Fruit fly (Drosophila melanogaster) whole organism, embryonic: ENCODE data around the gene CG43707.

Experiments used
- Adf1 ChIP-seq: fragments of 200-800 bp; sonication (Bioruptor generic); IDR thresholded peaks from 2 replicates; pipeline ENCODE4 v1.3.6; 2022; ENCODE audit warnings: missing biosample characterization, missing genetic modification characterization
- Asciz ChIP-seq: fragments of 200-800 bp; sonication (Bioruptor generic); optimal IDR thresholded peaks from 2 replicates; lab custom pipeline; 2017; ENCODE audit warnings: missing biosample characterization, mild to moderate bottlenecking, missing genetic modification characterization, missing genetic modification reagents
- Blimp-1 ChIP-seq: fragments of 200-800 bp; sonication (Bioruptor generic); optimal IDR thresholded peaks from 3 replicates; lab custom pipeline; 2018; ENCODE audit warnings: missing biosample characterization, missing genetic modification characterization, mild to moderate bottlenecking, moderate library complexity, missing genetic modification reagents
- Bteb2 ChIP-seq: fragments of 200-800 bp; sonication (Bioruptor generic); optimal IDR thresholded peaks from 2 replicates; lab custom pipeline; 2016; ENCODE audit warnings: missing biosample characterization, missing genetic modification characterization
- CG10366 ChIP-seq: fragments of 200-800 bp; sonication (Bioruptor generic); IDR thresholded peaks from 2 replicates; pipeline ENCODE4 v1.3.6; 2022; ENCODE audit warnings: missing biosample characterization, missing genetic modification characterization
- CG10543 ChIP-seq: fragments of 200-800 bp; sonication (Bioruptor generic); optimal IDR thresholded peaks from 3 replicates; lab custom pipeline; 2017; ENCODE audit warnings: missing biosample characterization, mild to moderate bottlenecking, missing genetic modification characterization, moderate library complexity
- CG10959 ChIP-seq: fragments of 200-800 bp; sonication (Bioruptor generic); IDR thresholded peaks from 2 replicates; pipeline ENCODE4 v1.3.6; 2022; ENCODE audit warnings: missing biosample characterization, missing genetic modification characterization
- CG11398 ChIP-seq: fragments of 200-800 bp; sonication (Bioruptor generic); optimal IDR thresholded peaks from 2 replicates; lab custom pipeline; 2016; ENCODE audit warnings: missing biosample characterization, missing genetic modification characterization
- CG11504 ChIP-seq: fragments of 200-800 bp; sonication (Bioruptor generic); optimal IDR thresholded peaks from 3 replicates; lab custom pipeline; 2019; ENCODE audit warnings: missing biosample characterization, mild to moderate bottlenecking, missing genetic modification characterization, moderate library complexity
- CG11696 ChIP-seq: fragments of 200-800 bp; sonication (Bioruptor generic); IDR thresholded peaks from 2 replicates; pipeline ENCODE4 v1.3.6; 2022; ENCODE audit warnings: missing biosample characterization, missing genetic modification characterization
- CG12071 ChIP-seq: fragments of 200-800 bp; sonication (Bioruptor generic); optimal IDR thresholded peaks from 3 replicates; lab custom pipeline; 2018; ENCODE audit warnings: missing biosample characterization, mild to moderate bottlenecking, missing genetic modification characterization
- CG13123 ChIP-seq: fragments of 200-800 bp; sonication (Bioruptor generic); optimal IDR thresholded peaks from 2 replicates; lab custom pipeline; 2016; ENCODE audit warnings: missing biosample characterization, missing genetic modification characterization
- CG15269 ChIP-seq: fragments of 200-800 bp; sonication (Bioruptor generic); optimal IDR thresholded peaks from 2 replicates; lab custom pipeline; 2018; ENCODE audit warnings: missing biosample characterization, mild to moderate bottlenecking, missing genetic modification characterization, moderate library complexity
- CG1603 ChIP-seq: fragments of 200-800 bp; sonication (Bioruptor generic); optimal IDR thresholded peaks from 2 replicates; lab custom pipeline; 2019; ENCODE audit warnings: missing biosample characterization, mild to moderate bottlenecking, missing genetic modification characterization, moderate library complexity
- CG17361 ChIP-seq: fragments of 200-800 bp; sonication (Bioruptor generic); IDR thresholded peaks from 3 replicates; pipeline ENCODE4 v1.3.6; 2022; ENCODE audit warnings: missing biosample characterization, missing genetic modification characterization
- CG18619 ChIP-seq: fragments of 200-800 bp; sonication (Bioruptor generic); optimal IDR thresholded peaks from 3 replicates; lab custom pipeline; 2017; ENCODE audit warnings: missing biosample characterization, mild to moderate bottlenecking, missing genetic modification characterization
- CG3065 ChIP-seq: fragments of 200-800 bp; sonication (Bioruptor generic); optimal IDR thresholded peaks from 2 replicates; lab custom pipeline; 2016; ENCODE audit warnings: missing biosample characterization, missing genetic modification characterization
- CG33213 ChIP-seq: fragments of 200-800 bp; sonication (Bioruptor generic); optimal IDR thresholded peaks from 3 replicates; lab custom pipeline; 2016; ENCODE audit warnings: missing biosample characterization, missing genetic modification characterization
- CG6254 ChIP-seq: fragments of 200-800 bp; sonication (Bioruptor generic); optimal IDR thresholded peaks from 3 replicates; lab custom pipeline; 2017; ENCODE audit warnings: mild to moderate bottlenecking, missing biosample characterization, missing genetic modification reagents, missing genetic modification characterization
- CG6272 ChIP-seq: fragments of 200-800 bp; sonication (Bioruptor generic); IDR thresholded peaks from 2 replicates; pipeline ENCODE4 v1.3.6; 2022; ENCODE audit warnings: missing biosample characterization, missing genetic modification characterization
- CG6791 ChIP-seq: fragments of 200-800 bp; sonication (Bioruptor generic); IDR thresholded peaks from 3 replicates; pipeline ENCODE4 v1.3.6; 2022; ENCODE audit warnings: missing biosample characterization, missing genetic modification characterization; ENCODE audit not compliant: partially characterized antibody
- CG7372 ChIP-seq: fragments of 200-800 bp; sonication (Bioruptor generic); IDR thresholded peaks from 2 replicates; pipeline ENCODE4 v1.3.6; 2022; ENCODE audit warnings: missing biosample characterization, missing genetic modification characterization
- CTCF ChIP-seq: fragments of 200-800 bp; sonication (Bioruptor generic); optimal IDR thresholded peaks from 2 replicates; lab custom pipeline; 2017; ENCODE audit warnings: missing biosample characterization, mild to moderate bottlenecking, missing genetic modification characterization, moderate library complexity
- CrebB ChIP-seq: fragments of 200-800 bp; sonication (Bioruptor generic); optimal IDR thresholded peaks from 3 replicates; lab custom pipeline; 2018; ENCODE audit warnings: missing biosample characterization, mild to moderate bottlenecking, missing genetic modification characterization
- Dbx ChIP-seq: fragments of 200-800 bp; sonication (Bioruptor generic); IDR thresholded peaks from 3 replicates; pipeline ENCODE4 v1.3.6; 2022; ENCODE audit warnings: missing biosample characterization, missing genetic modification characterization
- HLHmδ ChIP-seq: fragments of 200-800 bp; sonication (Bioruptor generic); optimal IDR thresholded peaks from 2 replicates; lab custom pipeline; 2018; ENCODE audit warnings: missing biosample characterization, mild to moderate bottlenecking, missing genetic modification characterization, moderate library complexity
- Nf-YC ChIP-seq: fragments of 200-800 bp; optimal IDR thresholded peaks from 3 replicates; lab custom pipeline; 2019; ENCODE audit warnings: missing biosample characterization, mild to moderate bottlenecking, missing genetic modification characterization, moderate library complexity
- Ravus ChIP-seq: fragments of 200-800 bp; sonication (Bioruptor generic); IDR thresholded peaks from 2 replicates; pipeline ENCODE4 v1.3.6; 2022; ENCODE audit warnings: missing biosample characterization, missing genetic modification characterization
- Scr ChIP-seq: fragments of 200-800 bp; sonication (Bioruptor generic); IDR thresholded peaks from 2 replicates; pipeline ENCODE4 v1.3.6; 2022; ENCODE audit warnings: missing biosample characterization, missing genetic modification characterization; ENCODE audit not compliant: partially characterized antibody
- Spps ChIP-seq: fragments of 200-800 bp; sonication (Bioruptor generic); optimal IDR thresholded peaks from 2 replicates; lab custom pipeline; 2018; ENCODE audit warnings: missing biosample characterization, mild to moderate bottlenecking, missing genetic modification characterization
- btn ChIP-seq: fragments of 200-800 bp; sonication (Bioruptor generic); optimal IDR thresholded peaks from 2 replicates; lab custom pipeline; 2016; ENCODE audit warnings: missing biosample characterization, missing genetic modification characterization
- dmrt99B ChIP-seq: fragments of 200-800 bp; sonication (Bioruptor generic); optimal IDR thresholded peaks from 2 replicates; lab custom pipeline; 2018; ENCODE audit warnings: missing biosample characterization, mild to moderate bottlenecking, missing genetic modification characterization, moderate library complexity
- hbn ChIP-seq: fragments of 200-800 bp; sonication (Bioruptor generic); IDR thresholded peaks from 2 replicates; pipeline ENCODE4 v1.3.6; 2022; ENCODE audit warnings: missing biosample characterization, missing genetic modification characterization; ENCODE audit not compliant: partially characterized antibody
- lbe ChIP-seq: fragments of 200-800 bp; sonication (Bioruptor generic); optimal IDR thresholded peaks from 2 replicates; lab custom pipeline; 2016; ENCODE audit warnings: missing biosample characterization, mild to moderate bottlenecking, missing genetic modification characterization
- lilli ChIP-seq: fragments of 200-800 bp; sonication (Bioruptor generic); optimal IDR thresholded peaks from 3 replicates; lab custom pipeline; 2016; ENCODE audit warnings: missing biosample characterization, missing genetic modification characterization
- lola ChIP-seq, 3 experiments: fragments of >200 bp in 2 of 3; fragments of 200-800 bp in 1 of 3; sonication (Bioruptor generic) in 1 of 3; optimal IDR thresholded peaks; 2 replicates each; lab custom pipeline; 2017 to 2019; ENCODE audit warnings: missing biosample characterization in 3 of 3, missing genetic modification characterization in 3 of 3, mild to moderate bottlenecking in 1 of 3, moderate library complexity in 1 of 3
- nerfin-2 ChIP-seq: fragments of 200-800 bp; sonication (Bioruptor generic); IDR thresholded peaks from 2 replicates; pipeline ENCODE4 v1.3.6; 2022; ENCODE audit warnings: missing biosample characterization, missing genetic modification characterization; ENCODE audit not compliant: partially characterized antibody
- nom ChIP-seq: fragments of 200-800 bp; sonication (Bioruptor generic); optimal IDR thresholded peaks from 2 replicates; lab custom pipeline; 2017; ENCODE audit warnings: missing biosample characterization, missing genetic modification characterization, mild to moderate bottlenecking, moderate library complexity, missing genetic modification reagents
- p53 ChIP-seq: fragments of 200-800 bp; sonication (Bioruptor generic); optimal IDR thresholded peaks from 2 replicates; lab custom pipeline; 2016; ENCODE audit warnings: missing biosample characterization, missing genetic modification characterization
- pan ChIP-seq, 4 experiments: fragments of >200 bp in 3 of 4; fragments of 200-800 bp in 1 of 4; sonication (Bioruptor generic) in 1 of 4; optimal IDR thresholded peaks in 3 of 4; IDR thresholded peaks in 1 of 4; 2 replicates each; pipeline versions ENCODE4 v1.3.6 to Lab custom; 2017 to 2022; ENCODE audit warnings: missing biosample characterization in 2 of 4, missing genetic modification characterization in 2 of 4, mixed read lengths in 1 of 4
- row ChIP-seq: fragments of 200-800 bp; sonication (Bioruptor generic); IDR thresholded peaks from 3 replicates; pipeline ENCODE4 v1.3.6; 2022; ENCODE audit warnings: missing biosample characterization, missing genetic modification characterization
- sima ChIP-seq: fragments of 200-800 bp; sonication (Bioruptor generic); optimal IDR thresholded peaks from 2 replicates; lab custom pipeline; 2016; ENCODE audit warnings: missing biosample characterization, missing genetic modification characterization
- sna ChIP-seq: fragments of 200-800 bp; sonication (Bioruptor generic); IDR thresholded peaks from 2 replicates; pipeline ENCODE4 v1.3.6; 2022; ENCODE audit warnings: missing biosample characterization, missing genetic modification characterization; ENCODE audit not compliant: partially characterized antibody
- so ChIP-seq: fragments of 200-800 bp; sonication (Bioruptor generic); IDR thresholded peaks from 3 replicates; pipeline ENCODE4 v1.3.6; 2022; ENCODE audit warnings: missing biosample characterization, missing genetic modification characterization
- ssp ChIP-seq: fragments of 200-800 bp; sonication (Bioruptor generic); IDR thresholded peaks from 2 replicates; pipeline ENCODE4 v1.3.6; 2022; ENCODE audit warnings: missing biosample characterization, missing genetic modification characterization
- tap ChIP-seq: fragments of 200-800 bp; optimal IDR thresholded peaks from 3 replicates; lab custom pipeline; 2019; ENCODE audit warnings: missing biosample characterization, mild to moderate bottlenecking, missing genetic modification characterization, moderate library complexity
- trh ChIP-seq: fragments of 200-800 bp; sonication (Bioruptor generic); optimal IDR thresholded peaks from 2 replicates; lab custom pipeline; 2016; ENCODE audit warnings: missing biosample characterization, missing genetic modification characterization
- unc-4 ChIP-seq: fragments of 200-800 bp; sonication (Bioruptor generic); IDR thresholded peaks from 2 replicates; pipeline ENCODE4 v1.3.6; 2022; ENCODE audit warnings: missing biosample characterization, missing genetic modification characterization; ENCODE audit not compliant: partially characterized antibody
- vnd ChIP-seq: fragments of 200-800 bp; sonication (Bioruptor generic); IDR thresholded peaks from 3 replicates; pipeline ENCODE4 v1.3.6; 2022; ENCODE audit warnings: missing biosample characterization, missing genetic modification characterization; ENCODE audit not compliant: partially characterized antibody

Gene CG43707

dm6 chr2L:3712949-3713416 lies 44.1 kb upstream of the CG43707 start, which contains the start of the genes CG31955 and CG2818 (continued):
- TF ChIP-seq CG10366 (GFP tag; lab: Robert Waterston, UW) (no peak), lola (GFP tag; optimal IDR thresholded peaks at IDR 0.05; lab: Kevin White, UChicago) (no peak), CG12071 (GFP tag; lab: Kevin White, UChicago) (no peak), sima (GFP tag; lab: Kevin White, UChicago) (no peak), CG11696 (no peak), nerfin-2 (GFP tag; lab: Robert Waterston, UW) (0 out of 2 replicates have a peak, but pooled peaks have one; percentile 24), CG6791 (GFP tag; lab: Robert Waterston, UW) (no peak), Ravus (GFP tag; lab: Robert Waterston, UW) (no peak), p53 (GFP tag; lab: Kevin White, UChicago) (no peak), Bteb2 (no peak), CG6254 (GFP tag; lab: Kevin White, UChicago) (no peak), Adf1 (GFP tag; lab: Robert Waterston, UW) (0 out of 2 replicates have a peak, but pooled peaks have one; percentile 5), sna (GFP tag; lab: Robert Waterston, UW) (peak; percentile 85), unc-4 (GFP tag; lab: Robert Waterston, UW) (peak; percentile 77), CG11398 (GFP tag; lab: Kevin White, UChicago) (no peak), CTCF (GFP tag; lab: Kevin White, UChicago) (no peak), ssp (GFP tag; lab: Robert Waterston, UW) (no peak), row (GFP tag; lab: Robert Waterston, UW) (peak; percentile 63), Asciz (GFP tag; lab: Kevin White, UChicago) (no peak), CG33213 (GFP tag; lab: Kevin White, UChicago) (no peak), nom (GFP tag; lab: Kevin White, UChicago) (no peak), btn (GFP tag; lab: Kevin White, UChicago) (no peak), trh (GFP tag; lab: Kevin White, UChicago) (no peak), dmrt99B (no peak), CrebB (tag; lab: Kevin White, UChicago) (no peak), CG6272 (no peak), CG15269 (tag; lab: Kevin White, UChicago) (peak; percentile 9), Scr (peak; percentile 83), Nf-YC (tag; lab: Kevin White, UChicago) (no peak), HLHmδ (GFP tag; lab: Kevin White, UChicago) (no peak), CG7372 (GFP tag; lab: Robert Waterston, UW) (no peak), CG18619 (GFP tag; lab: Kevin White, UChicago) (no peak), CG17361 (GFP tag; lab: Robert Waterston, UW) (peak; percentile 38; the same call in 1 of the 3 replicates), Blimp-1 (GFP tag; lab: Kevin White, UChicago) (no peak), CG13123 (GFP tag; lab: Kevin White, UChicago) (no peak), CG1603 (peak; percentile 51), lbe (GFP tag; lab: Kevin White, UChicago) (no peak), CG10543 (GFP tag; lab: Kevin White, UChicago) (no peak), hbn (GFP tag; lab: Robert Waterston, UW) (peak; percentile 59), so (GFP tag; lab: Robert Waterston, UW) (no peak), CG11504 (tag; lab: Kevin White, UChicago) (no peak), lilli (GFP tag; lab: Kevin White, UChicago) (peak; percentile 75), Dbx (no peak), pan (optimal IDR thresholded peaks at IDR 0.05; lab: Kevin White, UChicago) (no peak), pan (GFP tag; optimal IDR thresholded peaks at IDR 0.05 in 1 of 2, IDR thresholded peaks at IDR 0.05 in 1 of 2) (no peak), CG3065 (GFP tag; lab: Kevin White, UChicago) (no peak), tap (no peak), CG10959 (no peak), vnd (GFP tag; lab: Robert Waterston, UW) (peak; percentile 36; the same call in 1 of the 3 replicates), Spps (tag; lab: Kevin White, UChicago) (no peak)
